Worm (Caenorhabditis elegans) whole organism, L3 larva: Measurements from ENCODE around the gene ceh-90.

Experiments
- R02D3.7 ChIP-seq: fragments of 150-350 bp; optimal IDR thresholded peaks from 2 replicates; lab custom pipeline; 2014; ENCODE audit warnings: missing biosample characterization, missing genetic modification characterization
- ZK546.5 ChIP-seq: sonication (generic microtip); optimal IDR thresholded peaks from 2 replicates; lab custom pipeline; 2017; ENCODE audit warnings: missing biosample characterization, missing genetic modification characterization
- aly-2 ChIP-seq: fragments of 150-350 bp; optimal IDR thresholded peaks from 2 replicates; lab custom pipeline; 2014; ENCODE audit warnings: missing biosample characterization, missing genetic modification characterization
- ama-1 ChIP-seq: fragments of 150-350 bp; optimal IDR thresholded peaks from 2 replicates; lab custom pipeline; 2018
- ceh-16 ChIP-seq: sonication (generic microtip); optimal IDR thresholded peaks from 2 replicates; lab custom pipeline; 2017; ENCODE audit warnings: missing biosample characterization, missing genetic modification characterization
- ceh-28 ChIP-seq: fragments of 150-350 bp; optimal IDR thresholded peaks from 2 replicates; lab custom pipeline; 2014; ENCODE audit warnings: missing biosample characterization, missing genetic modification reagents, missing genetic modification characterization
- ceh-82 ChIP-seq: fragments of 150-350 bp; optimal IDR thresholded peaks from 2 replicates; lab custom pipeline; 2014; ENCODE audit warnings: missing biosample characterization, missing genetic modification characterization
- ceh-9 ChIP-seq: sonication (generic microtip); optimal IDR thresholded peaks from 2 replicates; lab custom pipeline; 2018; ENCODE audit warnings: missing biosample characterization, missing genetic modification characterization
- daf-12 ChIP-seq: fragments of 150-350 bp; optimal IDR thresholded peaks from 2 replicates; lab custom pipeline; 2014; ENCODE audit warnings: missing biosample characterization, missing genetic modification reagents, missing genetic modification characterization
- egl-27 ChIP-seq: sonication (generic microtip); optimal IDR thresholded peaks from 4 replicates; lab custom pipeline; 2017; ENCODE audit warnings: missing biosample characterization, missing genetic modification reagents, missing genetic modification characterization
- egl-5 ChIP-seq: fragments of 150-350 bp; optimal IDR thresholded peaks from 2 replicates; lab custom pipeline; 2017; ENCODE audit warnings: missing biosample characterization, missing genetic modification reagents, missing genetic modification characterization, inconsistent platforms
- elt-1 ChIP-seq: fragments of 150-350 bp; optimal IDR thresholded peaks from 2 replicates; lab custom pipeline; 2014; ENCODE audit warnings: missing biosample characterization, missing genetic modification characterization
- elt-2 ChIP-seq: sonication (generic microtip); optimal IDR thresholded peaks from 2 replicates; lab custom pipeline; 2016; ENCODE audit warnings: missing genetic modification reagents, mild to moderate bottlenecking, missing genetic modification characterization, missing compliant biosample characterization
- elt-3 ChIP-seq, 3 experiments: fragments of 150-350 bp in 1 of 3; sonication (generic microtip) in 2 of 3; optimal IDR thresholded peaks; 2 replicates in 2 of 3; 4 replicates in 1 of 3; lab custom pipeline; 2014 to 2017; ENCODE audit warnings: missing biosample characterization in 3 of 3, missing genetic modification characterization in 3 of 3
- eor-1 ChIP-seq, 2 experiments: fragments of 150-350 bp; optimal IDR thresholded peaks; 2 replicates each; lab custom pipeline; 2014 to 2018; ENCODE audit warnings: missing biosample characterization in 2 of 2, missing genetic modification characterization in 2 of 2
- fkh-10 ChIP-seq: sonication (generic microtip); optimal IDR thresholded peaks from 2 replicates; lab custom pipeline; 2017; ENCODE audit warnings: missing biosample characterization, missing genetic modification reagents, missing genetic modification characterization
- fkh-2 ChIP-seq: fragments of 150-350 bp; optimal IDR thresholded peaks from 2 replicates; lab custom pipeline; 2014; ENCODE audit warnings: missing biosample characterization, missing genetic modification reagents, missing genetic modification characterization
- fos-1 ChIP-seq: fragments of 150-350 bp; optimal IDR thresholded peaks from 2 replicates; lab custom pipeline; 2014; ENCODE audit warnings: missing biosample characterization, missing genetic modification characterization
- hmg-11 ChIP-seq: sonication (generic microtip); optimal IDR thresholded peaks from 2 replicates; lab custom pipeline; 2016; ENCODE audit warnings: missing genetic modification characterization, missing compliant biosample characterization
- jun-1 ChIP-seq: fragments of 150-350 bp; optimal IDR thresholded peaks from 2 replicates; lab custom pipeline; 2014; ENCODE audit warnings: missing biosample characterization, missing genetic modification reagents, missing genetic modification characterization
- lin-15B ChIP-seq: fragments of 150-350 bp; optimal IDR thresholded peaks from 2 replicates; lab custom pipeline; 2014; ENCODE audit warnings: missing biosample characterization, missing genetic modification characterization
- lin-39 ChIP-seq: fragments of 150-350 bp; optimal IDR thresholded peaks from 2 replicates; lab custom pipeline; 2018; ENCODE audit warnings: missing biosample characterization, missing genetic modification reagents, missing genetic modification characterization
- lsy-12 ChIP-seq: sonication (generic microtip); optimal IDR thresholded peaks from 2 replicates; lab custom pipeline; 2016; ENCODE audit warnings: mild to moderate bottlenecking, missing genetic modification characterization, missing compliant biosample characterization
- mdl-1 ChIP-seq: fragments of 150-350 bp; optimal IDR thresholded peaks from 2 replicates; lab custom pipeline; 2014; ENCODE audit warnings: missing biosample characterization, missing genetic modification characterization
- mml-1 ChIP-seq: fragments of 150-350 bp; sonication (generic microtip); optimal IDR thresholded peaks from 3 replicates; lab custom pipeline; 2014; ENCODE audit warnings: missing biosample characterization, missing genetic modification characterization
- nfya-1 ChIP-seq: sonication (generic microtip); optimal IDR thresholded peaks from 2 replicates; lab custom pipeline; 2017; ENCODE audit warnings: missing genetic modification characterization, mild to moderate bottlenecking, missing compliant biosample characterization, antibody characterized with exemption, moderate library complexity; ENCODE audit not compliant: insufficient read depth
- nhr-11 ChIP-seq: fragments of 150-350 bp; optimal IDR thresholded peaks from 2 replicates; lab custom pipeline; 2014; ENCODE audit warnings: missing biosample characterization, missing genetic modification characterization
- nhr-12 ChIP-seq: fragments of 150-350 bp; optimal IDR thresholded peaks from 2 replicates; lab custom pipeline; 2014; ENCODE audit warnings: missing biosample characterization, missing genetic modification characterization
- nhr-23 ChIP-seq: fragments of 150-350 bp; optimal IDR thresholded peaks from 2 replicates; lab custom pipeline; 2014; ENCODE audit warnings: missing biosample characterization, missing genetic modification reagents, missing genetic modification characterization
- nhr-237 ChIP-seq: fragments of 150-350 bp; optimal IDR thresholded peaks from 2 replicates; lab custom pipeline; 2014; ENCODE audit warnings: missing biosample characterization, missing genetic modification characterization
- nhr-25 ChIP-seq: sonication (generic microtip); optimal IDR thresholded peaks from 2 replicates; lab custom pipeline; 2017; ENCODE audit warnings: missing biosample characterization, missing genetic modification characterization
- nhr-28 ChIP-seq: fragments of 150-350 bp; optimal IDR thresholded peaks from 2 replicates; lab custom pipeline; 2014; ENCODE audit warnings: missing biosample characterization, missing genetic modification characterization
- nhr-43 ChIP-seq: sonication (generic microtip); optimal IDR thresholded peaks from 2 replicates; lab custom pipeline; 2016; ENCODE audit warnings: mild to moderate bottlenecking, missing genetic modification characterization, missing compliant biosample characterization; ENCODE audit not compliant: poor library complexity, severe bottlenecking
- nhr-67 ChIP-seq: fragments of 150-350 bp; optimal IDR thresholded peaks from 2 replicates; lab custom pipeline; 2014; ENCODE audit warnings: missing biosample characterization, missing genetic modification characterization
- nhr-76 ChIP-seq: fragments of 150-350 bp; sonication (generic microtip); optimal IDR thresholded peaks from 5 replicates; lab custom pipeline; 2014; ENCODE audit warnings: missing biosample characterization, missing genetic modification characterization
- nhr-77 ChIP-seq: fragments of 150-350 bp; optimal IDR thresholded peaks from 2 replicates; lab custom pipeline; 2014; ENCODE audit warnings: missing biosample characterization, missing genetic modification characterization
- pha-4 ChIP-seq: fragments of 150-350 bp; optimal IDR thresholded peaks from 2 replicates; lab custom pipeline; 2014; ENCODE audit warnings: missing biosample characterization, missing genetic modification reagents, missing genetic modification characterization
- pqm-1 ChIP-seq: fragments of 150-350 bp; optimal IDR thresholded peaks from 2 replicates; lab custom pipeline; 2017; ENCODE audit warnings: missing biosample characterization, missing genetic modification characterization, inconsistent platforms
- sea-2 ChIP-seq: fragments of 150-350 bp; sonication (generic microtip); optimal IDR thresholded peaks from 4 replicates; lab custom pipeline; 2014; ENCODE audit warnings: missing biosample characterization, missing genetic modification reagents, missing genetic modification characterization
- skn-1 ChIP-seq: fragments of 150-350 bp; optimal IDR thresholded peaks from 2 replicates; lab custom pipeline; 2014; ENCODE audit warnings: missing biosample characterization, missing genetic modification characterization
- snpc-4 ChIP-seq: fragments of 150-350 bp; optimal IDR thresholded peaks from 2 replicates; lab custom pipeline; 2014; ENCODE audit warnings: missing biosample characterization, missing genetic modification characterization
- tbx-2 ChIP-seq: sonication (generic microtip); optimal IDR thresholded peaks from 2 replicates; lab custom pipeline; 2016; ENCODE audit warnings: mild to moderate bottlenecking, missing genetic modification characterization, missing compliant biosample characterization
- unc-39 ChIP-seq: sonication (generic microtip); optimal IDR thresholded peaks from 4 replicates; lab custom pipeline; 2017; ENCODE audit warnings: missing biosample characterization, missing genetic modification characterization
- unc-62 ChIP-seq: fragments of 150-350 bp; sonication (generic microtip); optimal IDR thresholded peaks from 4 replicates; lab custom pipeline; 2014; ENCODE audit warnings: missing biosample characterization, missing genetic modification reagents, missing genetic modification characterization
- zag-1 ChIP-seq: fragments of 150-350 bp; optimal IDR thresholded peaks from 2 replicates; lab custom pipeline; 2014; ENCODE audit warnings: missing biosample characterization, missing genetic modification characterization
- ztf-11 ChIP-seq: fragments of 150-350 bp; optimal IDR thresholded peaks from 2 replicates; lab custom pipeline; 2014; ENCODE audit warnings: missing biosample characterization, missing genetic modification characterization
- ztf-4 ChIP-seq: fragments of 150-350 bp; optimal IDR thresholded peaks from 2 replicates; lab custom pipeline; 2014; ENCODE audit warnings: missing biosample characterization, missing genetic modification characterization

Gene ceh-90

DNA sequence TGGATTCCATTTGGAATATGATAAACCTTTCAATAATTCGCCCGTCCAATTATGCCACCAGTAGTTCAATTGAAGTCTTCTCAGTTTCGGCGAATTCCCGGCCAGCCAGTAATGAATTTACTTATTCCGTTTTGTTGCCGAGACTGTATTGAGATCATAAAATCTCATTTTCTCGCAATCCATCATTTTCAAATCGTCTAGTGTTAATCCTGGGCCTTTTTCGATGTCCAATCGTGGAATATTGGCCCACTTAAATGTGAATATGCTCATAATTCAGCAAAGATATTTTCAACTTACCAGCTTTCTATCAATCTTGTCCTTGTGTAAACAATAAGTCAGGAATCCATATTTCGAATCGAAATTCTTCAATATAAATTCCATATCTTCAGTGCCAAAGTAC, 4.2 kb downstream of the ceh-90 start:
- TF ChIP-seq nhr-28 (tag; lab: Kevin White, UChicago), result no peak
- TF ChIP-seq tbx-2, result no peak
- no peak for TF ChIP-seq nhr-76 (tag; lab: Kevin White, UChicago)
- TF ChIP-seq lsy-12 (tag; lab: Kevin White, UChicago), result no peak
- TF ChIP-seq ceh-28 (tag; lab: Kevin White, UChicago), result no peak
- TF ChIP-seq nhr-77 (tag; lab: Kevin White, UChicago), result no peak
- TF ChIP-seq nhr-12 (tag; lab: Kevin White, UChicago), result no peak
- no peak for TF ChIP-seq zag-1
- TF ChIP-seq, all 47 proteins: peak for 0

DNA sequence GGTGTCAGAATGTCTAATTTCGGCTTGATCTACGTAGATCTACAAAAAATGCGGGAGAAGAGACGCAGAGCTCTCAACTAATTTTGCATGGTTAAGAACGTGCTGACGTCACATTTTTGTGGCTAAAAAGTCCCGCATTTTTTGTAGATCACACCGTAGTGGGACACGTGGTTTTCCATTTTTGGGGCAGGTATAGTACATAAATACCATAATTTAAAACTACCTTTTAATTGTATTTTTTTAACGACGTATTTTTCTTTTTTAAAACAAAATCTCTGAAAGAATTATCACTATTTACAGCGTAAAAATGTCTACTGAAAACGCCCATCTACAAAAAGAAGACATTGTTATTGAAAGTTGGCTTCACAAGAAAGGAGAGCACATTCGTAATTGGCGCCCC, 9.4 kb downstream of the ceh-90 start, which contains the start of gene akt-2:
akt-2 (plus strand) TSS at position 301 of the 400 bp plus-strand sequence.
- TF ChIP-seq ama-1, result no peak
- no peak for TF ChIP-seq nhr-11
- TF ChIP-seq nhr-25 (tag; lab: Kevin White, UChicago), result no peak
- TF ChIP-seq ceh-9, result no peak
- no peak for TF ChIP-seq nhr-77 (tag; lab: Kevin White, UChicago)
- TF ChIP-seq elt-2, result no peak
- TF ChIP-seq nfya-1, result no peak
- no peak for TF ChIP-seq elt-1 (tag; lab: Kevin White, UChicago)
- no peak for TF ChIP-seq elt-3 (tag; optimal IDR thresholded peaks at IDR 0.05; lab: Kevin White, UChicago)
- no peak for TF ChIP-seq mdl-1
- no peak for TF ChIP-seq pha-4

- TF ChIP-seq zag-1 (no peak), aly-2 (tag; lab: Kevin White, UChicago) (no peak), ceh-82 (tag; lab: Kevin White, UChicago) (no peak), ztf-4 (no peak), unc-62 (peak; percentile 56), ceh-16 (no peak), hmg-11 (tag; lab: Kevin White, UChicago) (peak; percentile 78), fkh-2 (no peak), eor-1 (tag; optimal IDR thresholded peaks at IDR 0.05; lab: Kevin White, UChicago) (peak in 1 of 2 experiments; percentile 47), ZK546.5 (tag; lab: Kevin White, UChicago) (no peak), nhr-237 (tag; lab: Kevin White, UChicago) (no peak), nhr-25 (tag; lab: Kevin White, UChicago) (peak; percentile 93), fos-1 (tag; lab: Kevin White, UChicago) (no peak), elt-2 (peak; percentile 52), mdl-1 (no peak), egl-5 (tag; lab: Kevin White, UChicago) (no peak), ceh-28 (tag; lab: Kevin White, UChicago) (peak; percentile 81), snpc-4 (peak; percentile 51), elt-3 (tag; optimal IDR thresholded peaks at IDR 0.05; lab: Kevin White, UChicago) (no peak), lin-15B (peak; percentile 22), R02D3.7 (tag; lab: Kevin White, UChicago) (no peak), nhr-11 (peak; percentile 43), unc-39 (tag; lab: Kevin White, UChicago) (no peak), pqm-1 (peak; percentile 53), daf-12 (tag; lab: Kevin White, UChicago) (no peak), ztf-11 (no peak), tbx-2 (peak; percentile 47), fkh-10 (GFP tag; lab: Kevin White, UChicago) (no peak), ama-1 (peak; percentile 4), nhr-76 (tag; lab: Kevin White, UChicago) (no peak), nfya-1 (peak; percentile 88), lin-39 (tag; lab: Kevin White, UChicago) (peak; percentile 88), ceh-9 (no peak), nhr-28 (tag; lab: Kevin White, UChicago) (no peak), skn-1 (tag; lab: Kevin White, UChicago) (peak; percentile 81), sea-2 (GFP tag; lab: Kevin White, UChicago) (peak; percentile 23), jun-1 (tag; lab: Kevin White, UChicago) (peak; percentile 80), egl-27 (tag; lab: Kevin White, UChicago) (no peak), pha-4 (peak; percentile 97), lsy-12 (tag; lab: Kevin White, UChicago) (no peak), nhr-67 (tag; lab: Kevin White, UChicago) (no peak), elt-1 (tag; lab: Kevin White, UChicago) (peak; percentile 27), nhr-12 (tag; lab: Kevin White, UChicago) (no peak), mml-1 (no peak), nhr-77 (tag; lab: Kevin White, UChicago) (no peak), nhr-23 (tag; lab: Kevin White, UChicago) (peak; percentile 86), nhr-43 (tag; lab: Kevin White, UChicago) (peak; percentile 56)
- TF ChIP-seq, all 47 proteins: peak for 21
Observed at ce11 chrX:14146740-14147140, 10.1 kb downstream of the ceh-90 start.
